Worm (Caenorhabditis elegans) whole organism, L1 larva: ENCODE measurements around the gene cutl-5.

Source experiments
- tbx-2 ChIP-seq: sonication (generic microtip); optimal IDR thresholded peaks from 2 replicates; lab custom pipeline; 2016; ENCODE audit warnings: missing genetic modification characterization, missing compliant biosample characterization
- unc-62 ChIP-seq: fragments of 150-350 bp; optimal IDR thresholded peaks from 2 replicates; lab custom pipeline; 2014; ENCODE audit warnings: missing biosample characterization, missing genetic modification reagents, missing genetic modification characterization

DNA sequence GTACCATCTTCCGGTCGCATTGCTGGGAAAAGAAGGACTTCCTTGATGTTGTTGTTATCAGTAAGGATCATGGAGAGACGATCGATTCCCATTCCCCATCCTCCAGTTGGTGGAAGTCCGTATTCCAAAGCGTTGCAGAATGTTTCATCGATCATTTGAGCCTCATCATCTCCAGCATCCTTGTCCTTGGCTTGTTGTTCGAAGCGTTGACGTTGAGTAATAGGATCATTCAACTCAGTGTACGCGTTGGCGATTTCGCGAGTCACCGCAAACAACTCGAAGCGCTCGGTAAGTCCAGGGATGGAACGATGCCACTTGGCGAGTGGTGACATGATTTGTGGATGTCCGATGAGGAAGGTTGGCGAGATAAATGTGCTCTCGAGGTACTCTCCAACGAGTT lies 45.3 kb downstream of the cutl-5 start:
- TF ChIP-seq unc-62 (GFP tag; lab: Kevin White, UChicago) (no peak), tbx-2 (tag; lab: Kevin White, UChicago) (no peak)
